Worm (Caenorhabditis elegans) whole organism, midembryonic: ENCODE results near the gene K11H3.5.

Source experiments
- T22C8.4 ChIP-seq: fragments of 200-800 bp; sonication (Bioruptor generic); IDR thresholded peaks from 2 replicates; pipeline ENCODE4 v1.3.6; 2022; ENCODE audit warnings: missing genetic modification characterization, missing compliant biosample characterization
- flt-1 ChIP-seq: fragments of 200-800 bp; sonication (Bioruptor generic); IDR thresholded peaks from 2 replicates; pipeline ENCODE4 v1.3.6; 2022; ENCODE audit warnings: missing genetic modification characterization, missing compliant biosample characterization
- klf-2 ChIP-seq: fragments of 200-800 bp; sonication (Bioruptor generic); conservative IDR thresholded peaks from 2 replicates; pipeline ENCODE4 v1.3.6; 2022; ENCODE audit warnings: missing genetic modification reagents, missing genetic modification characterization, missing compliant biosample characterization

- no peak for TF ChIP-seq flt-1 (GFP tag; lab: Robert Waterston, UW)
- no peak for TF ChIP-seq T22C8.4
- no peak for TF ChIP-seq klf-2 (GFP tag; lab: Robert Waterston, UW)
Observed at ce11 chrIII:9874515-9874914, 30.9 kb downstream of the K11H3.5 start.
